Fruit fly (Drosophila melanogaster): ENCODE measurements around the gene SC35.

DNA sequence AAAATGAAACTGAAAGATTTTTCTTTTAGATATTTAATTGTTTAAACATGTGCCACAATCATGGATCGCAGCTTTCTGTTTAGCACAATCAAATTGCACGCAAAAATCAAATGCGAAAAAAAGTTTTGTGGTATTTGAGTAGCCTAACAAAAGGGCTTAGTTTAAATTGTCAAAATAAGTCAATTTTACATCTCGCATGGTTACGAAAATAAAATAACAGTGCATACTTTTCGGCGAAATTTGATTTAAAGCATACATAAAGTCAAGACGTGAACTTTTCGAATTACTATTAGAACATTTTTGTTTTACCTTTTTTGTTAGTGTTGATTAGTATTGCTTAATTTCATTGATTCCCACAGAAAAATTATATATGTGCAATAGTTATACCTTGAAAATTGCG lies 20.6 kb upstream of the SC35 start:
- no peak for TF ChIP-seq h (optimal IDR thresholded peaks at IDR 0.05)
- TF ChIP-seq psq (optimal IDR thresholded peaks at IDR 0.05), result no peak

Data from Kc167 (cell line).